Worm (Caenorhabditis elegans): Measurements from ENCODE around the gene mcm-6.

DNA sequence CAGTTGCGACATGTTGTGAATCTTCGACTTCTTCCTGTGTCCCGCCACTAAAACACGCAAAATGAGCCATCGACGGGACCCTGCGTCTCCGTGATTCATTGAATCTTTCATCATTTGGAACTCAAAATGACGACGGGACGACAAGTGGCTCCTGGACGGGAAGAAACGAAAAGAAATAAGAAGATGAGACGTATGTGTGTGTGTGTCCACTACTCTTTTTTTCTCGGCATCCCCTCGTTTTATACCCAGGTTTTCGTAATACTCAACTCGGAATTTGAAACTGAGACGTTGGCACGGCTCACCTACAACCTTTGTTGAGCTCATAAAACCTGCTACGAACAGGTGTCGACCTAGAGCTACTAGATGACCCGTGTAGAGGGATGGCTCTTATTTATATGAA is 49.6 kb upstream of the mcm-6 start:
- no peak for TF ChIP-seq madf-5 (GFP tag; IDR thresholded peaks at IDR 0.05)
- TF ChIP-seq egl-27 (tag; optimal IDR thresholded peaks at IDR 0.05): no peak
- TF ChIP-seq nhr-48 (tag; optimal IDR thresholded peaks at IDR 0.05): no peak
- TF ChIP-seq mdl-1 (tag; optimal IDR thresholded peaks at IDR 0.05): no peak
- no peak for TF ChIP-seq dpl-1 (GFP tag; optimal IDR thresholded peaks at IDR 0.05)
- TF ChIP-seq ztf-7 (tag; optimal IDR thresholded peaks at IDR 0.05): no peak
- no peak for TF ChIP-seq mxl-3 (GFP tag; optimal IDR thresholded peaks at IDR 0.05)
- TF ChIP-seq ceh-44 (GFP tag; IDR thresholded peaks at IDR 0.05): no peak
